Fruit fly (Drosophila melanogaster): ENCODE measurements around the gene CG44198.

DNA sequence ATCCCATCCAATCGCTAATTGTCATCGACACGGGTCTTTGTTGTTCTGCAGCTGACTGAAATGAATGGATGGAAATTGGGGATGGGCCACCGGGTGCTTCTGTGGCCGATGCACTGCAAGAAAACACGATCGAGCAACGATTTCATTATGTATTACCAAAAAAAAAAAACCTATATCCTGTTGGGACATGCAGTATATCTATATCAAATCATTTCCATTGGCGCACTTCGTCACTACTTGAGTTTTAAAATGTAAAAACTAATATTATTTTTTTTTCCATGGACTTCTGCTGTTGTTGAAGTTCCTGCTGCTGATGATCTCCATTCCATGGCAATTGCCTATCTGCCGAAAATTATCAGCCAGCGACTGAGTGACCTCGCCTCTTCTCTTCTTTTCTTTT lies 45.1 kb downstream of the CG44198 start:
- peak; percentile 70 for TF ChIP-seq Blimp-1 (GFP tag; optimal IDR thresholded peaks at IDR 0.05)
- no peak for TF ChIP-seq CG12071 (GFP tag; optimal IDR thresholded peaks at IDR 0.05)
- TF ChIP-seq repo (GFP tag; optimal IDR thresholded peaks at IDR 0.05): peak; percentile 32
- peak; percentile 45 for TF ChIP-seq CG1602 (GFP tag; optimal IDR thresholded peaks at IDR 0.05)
- TF ChIP-seq CG10543 (GFP tag; optimal IDR thresholded peaks at IDR 0.05): no peak
- TF ChIP-seq CG16813 (GFP tag; IDR thresholded peaks at IDR 0.05; ENCODE audit: partially characterized antibody): no peak
- peak; percentile 45 for TF ChIP-seq CG10959 (GFP tag; IDR thresholded peaks at IDR 0.05)
- peak; percentile 83 for TF ChIP-seq sisA (GFP tag; IDR thresholded peaks at IDR 0.05)
- 0 out of 3 replicates have a peak, but pooled peaks have one; percentile 44 for TF ChIP-seq Dbx (GFP tag; IDR thresholded peaks at IDR 0.05)
- TF ChIP-seq tin (GFP tag; optimal IDR thresholded peaks at IDR 0.05): peak; percentile 63
- peak; percentile 61 for TF ChIP-seq Hsf (GFP tag; optimal IDR thresholded peaks at IDR 0.05)
- TF ChIP-seq CG6854 (GFP tag; optimal IDR thresholded peaks at IDR 0.05): no peak
- TF ChIP-seq CG10366 (GFP tag; IDR thresholded peaks at IDR 0.05): peak; percentile 67
- TF ChIP-seq CG2120 (GFP tag; optimal IDR thresholded peaks at IDR 0.05): peak; percentile 16
